Worm (Caenorhabditis elegans) whole organism, L2 larva: ENCODE measurements around the gene jbts-14.

Source experiments
- C34F6.9 ChIP-seq: fragments of 150-350 bp; optimal IDR thresholded peaks from 2 replicates; lab custom pipeline; 2014; ENCODE audit warnings: missing biosample characterization, missing genetic modification characterization
- F13H6.1 ChIP-seq: sonication (generic microtip); optimal IDR thresholded peaks from 2 replicates; lab custom pipeline; 2016; ENCODE audit warnings: missing genetic modification characterization, missing compliant biosample characterization
- R02D3.7 ChIP-seq: fragments of 150-350 bp; optimal IDR thresholded peaks from 2 replicates; lab custom pipeline; 2014; ENCODE audit warnings: missing biosample characterization, missing genetic modification characterization
- Y55F3AM.14 ChIP-seq: fragments of 200-800 bp; sonication (Bioruptor generic); optimal IDR thresholded peaks from 2 replicates; lab custom pipeline; 2018; ENCODE audit warnings: mild to moderate bottlenecking, missing genetic modification characterization, missing compliant biosample characterization
- ZK546.5 ChIP-seq: sonication (generic microtip); optimal IDR thresholded peaks from 2 replicates; lab custom pipeline; 2017; ENCODE audit warnings: missing biosample characterization, missing genetic modification characterization
- alr-1 ChIP-seq: fragments of 150-350 bp; optimal IDR thresholded peaks from 2 replicates; lab custom pipeline; 2014; ENCODE audit warnings: missing biosample characterization, missing genetic modification characterization
- aly-2 ChIP-seq: fragments of 150-350 bp; optimal IDR thresholded peaks from 2 replicates; lab custom pipeline; 2014; ENCODE audit warnings: missing biosample characterization, missing genetic modification characterization
- blmp-1 ChIP-seq: sonication (generic microtip); optimal IDR thresholded peaks from 2 replicates; lab custom pipeline; 2017; ENCODE audit warnings: missing genetic modification characterization, mild to moderate bottlenecking, missing compliant biosample characterization, antibody characterized with exemption, moderate library complexity; ENCODE audit not compliant: insufficient read depth
- ceh-16 ChIP-seq: fragments of 150-350 bp; optimal IDR thresholded peaks from 2 replicates; lab custom pipeline; 2014; ENCODE audit warnings: missing biosample characterization, missing genetic modification characterization
- egl-27 ChIP-seq: sonication (generic microtip); optimal IDR thresholded peaks from 3 replicates; lab custom pipeline; 2017; ENCODE audit warnings: missing biosample characterization, missing genetic modification reagents, missing genetic modification characterization
- elt-1 ChIP-seq: fragments of 150-350 bp; optimal IDR thresholded peaks from 2 replicates; lab custom pipeline; 2014; ENCODE audit warnings: missing biosample characterization, missing genetic modification characterization
- elt-3 ChIP-seq: sonication (generic microtip); optimal IDR thresholded peaks from 2 replicates; lab custom pipeline; 2017; ENCODE audit warnings: missing biosample characterization, missing genetic modification characterization
- gmeb-1 ChIP-seq: fragments of 150-350 bp; optimal IDR thresholded peaks from 2 replicates; lab custom pipeline; 2014; ENCODE audit warnings: missing biosample characterization, missing genetic modification characterization
- lin-11 ChIP-seq: fragments of 150-350 bp; sonication (generic microtip); optimal IDR thresholded peaks from 2 replicates; lab custom pipeline; 2014; ENCODE audit warnings: missing biosample characterization, missing genetic modification characterization, inconsistent platforms, mixed read lengths
- lin-39 ChIP-seq: fragments of 150-350 bp; optimal IDR thresholded peaks from 2 replicates; lab custom pipeline; 2014; ENCODE audit warnings: missing biosample characterization, missing genetic modification reagents, missing genetic modification characterization
- lsy-2 ChIP-seq, 2 experiments: fragments of 150-350 bp in 1 of 2; sonication (generic microtip) in 1 of 2; optimal IDR thresholded peaks; 2 replicates each; lab custom pipeline; 2014 to 2017; ENCODE audit warnings: missing biosample characterization in 2 of 2, missing genetic modification characterization in 2 of 2
- mdl-1 ChIP-seq, 2 experiments: fragments of 150-350 bp in 1 of 2; sonication (generic microtip) in 1 of 2; optimal IDR thresholded peaks; 2 replicates each; lab custom pipeline; 2017; ENCODE audit warnings: missing biosample characterization in 2 of 2, missing genetic modification characterization in 2 of 2
- nhr-11 ChIP-seq: fragments of 150-350 bp; optimal IDR thresholded peaks from 2 replicates; lab custom pipeline; 2014; ENCODE audit warnings: missing biosample characterization, missing genetic modification characterization
- nhr-129 ChIP-seq: fragments of 150-350 bp; optimal IDR thresholded peaks from 2 replicates; lab custom pipeline; 2014; ENCODE audit warnings: missing biosample characterization, missing genetic modification characterization
- nhr-23 ChIP-seq: fragments of 150-350 bp; optimal IDR thresholded peaks from 2 replicates; lab custom pipeline; 2014; ENCODE audit warnings: missing biosample characterization, missing genetic modification reagents, missing genetic modification characterization
- nhr-237 ChIP-seq: fragments of 150-350 bp; optimal IDR thresholded peaks from 2 replicates; lab custom pipeline; 2014; ENCODE audit warnings: missing biosample characterization, missing genetic modification characterization
- peb-1 ChIP-seq: fragments of 150-350 bp; optimal IDR thresholded peaks from 2 replicates; lab custom pipeline; 2014; ENCODE audit warnings: missing biosample characterization, missing genetic modification characterization
- skn-1 ChIP-seq: sonication (generic microtip); optimal IDR thresholded peaks from 2 replicates; lab custom pipeline; 2017; ENCODE audit warnings: missing biosample characterization, missing genetic modification characterization
- sma-3 ChIP-seq: sonication (generic microtip); optimal IDR thresholded peaks from 2 replicates; lab custom pipeline; 2016; ENCODE audit warnings: missing genetic modification reagents, missing genetic modification characterization, missing compliant biosample characterization
- sma-9 ChIP-seq, 2 experiments: fragments of 150-350 bp in 1 of 2; sonication (generic microtip) in 1 of 2; optimal IDR thresholded peaks; 2 replicates each; lab custom pipeline; 2014 to 2016; ENCODE audit warnings: missing genetic modification characterization in 2 of 2, mild to moderate bottlenecking in 1 of 2, missing biosample characterization in 1 of 2, missing compliant biosample characterization in 1 of 2, missing genetic modification reagents in 1 of 2, moderate library complexity in 1 of 2
- snpc-4 ChIP-seq: fragments of 150-350 bp; optimal IDR thresholded peaks from 2 replicates; lab custom pipeline; 2014; ENCODE audit warnings: missing biosample characterization, missing genetic modification characterization
- zag-1 ChIP-seq: fragments of 150-350 bp; optimal IDR thresholded peaks from 2 replicates; lab custom pipeline; 2014; ENCODE audit warnings: missing biosample characterization, missing genetic modification characterization
- ztf-11 ChIP-seq: sonication (generic microtip); optimal IDR thresholded peaks from 2 replicates; lab custom pipeline; 2017; ENCODE audit warnings: missing biosample characterization, missing genetic modification characterization
- ztf-4 ChIP-seq: fragments of 150-350 bp; optimal IDR thresholded peaks from 2 replicates; lab custom pipeline; 2014; ENCODE audit warnings: missing biosample characterization, missing genetic modification characterization

The jbts-14 gene

ce11 chrX:8739373-8739772 is 35.3 kb downstream of the jbts-14 start, which contains the start of gene M02D8.2:
Gene M02D8.2, plus strand, starts transcription at chrX:8739673.
- TF ChIP-seq lin-11 (tag; lab: Kevin White, UChicago) (no peak), nhr-129 (tag; lab: Kevin White, UChicago) (no peak), elt-3 (tag; lab: Kevin White, UChicago) (no peak), nhr-23 (no peak), lin-39 (tag; lab: Kevin White, UChicago) (no peak), blmp-1 (tag; lab: Kevin White, UChicago) (no peak), R02D3.7 (tag; lab: Kevin White, UChicago) (no peak), snpc-4 (tag; lab: Kevin White, UChicago) (no peak), ztf-11 (tag; lab: Kevin White, UChicago) (no peak), sma-9 (GFP tag; optimal IDR thresholded peaks at IDR 0.05; lab: Kevin White, UChicago) (no peak), sma-9 (tag; optimal IDR thresholded peaks at IDR 0.05; lab: Kevin White, UChicago) (no peak), ztf-4 (tag; lab: Kevin White, UChicago) (no peak), mdl-1 (tag; optimal IDR thresholded peaks at IDR 0.05; lab: Kevin White, UChicago) (no peak), peb-1 (tag; lab: Kevin White, UChicago) (no peak), alr-1 (tag; lab: Kevin White, UChicago) (no peak), gmeb-1 (tag; lab: Kevin White, UChicago) (no peak)

ce11 chrX:8741629-8742170 is 37.6 kb downstream of the jbts-14 start:
- TF ChIP-seq zag-1 (tag; lab: Kevin White, UChicago) (no peak), snpc-4 (tag; lab: Kevin White, UChicago) (peak; percentile 1), egl-27 (tag; lab: Kevin White, UChicago) (no peak)

ce11 chrX:8742896-8743295 is 38.8 kb downstream of the jbts-14 start, which contains the start of gene M02D8.7:
Gene M02D8.7, minus strand, starts transcription at chrX:8742996.
- TF ChIP-seq aly-2 (no peak), nhr-129 (tag; lab: Kevin White, UChicago) (no peak), elt-3 (tag; lab: Kevin White, UChicago) (no peak), ZK546.5 (tag; lab: Kevin White, UChicago) (no peak), ztf-11 (tag; lab: Kevin White, UChicago) (no peak), Y55F3AM.14 (no peak), elt-1 (tag; lab: Kevin White, UChicago) (no peak), C34F6.9 (tag; lab: Kevin White, UChicago) (no peak), snpc-4 (tag; lab: Kevin White, UChicago) (no peak)

- TF ChIP-seq ztf-11 (tag; lab: Kevin White, UChicago) (no peak), F13H6.1 (no peak), nhr-11 (tag; lab: Kevin White, UChicago) (no peak), aly-2 (no peak), lsy-2 (tag; optimal IDR thresholded peaks at IDR 0.05; lab: Kevin White, UChicago) (no peak)
- TF ChIP-seq, all 48 proteins: peak for 0
Measured at ce11 chrX:8744192-8744985, 40.3 kb downstream of the jbts-14 start.

- no peak for TF ChIP-seq skn-1 (tag; lab: Kevin White, UChicago)
- no peak for TF ChIP-seq sma-3 (GFP tag; lab: Kevin White, UChicago)
- TF ChIP-seq ztf-4 (tag; lab: Kevin White, UChicago) = no peak
- no peak for TF ChIP-seq ceh-16 (tag; lab: Kevin White, UChicago)
- no peak for TF ChIP-seq ZK546.5 (tag; lab: Kevin White, UChicago)
- TF ChIP-seq C34F6.9 (tag; lab: Kevin White, UChicago) = no peak
- TF ChIP-seq nhr-237 (tag; lab: Kevin White, UChicago) = no peak
- TF ChIP-seq alr-1 (tag; lab: Kevin White, UChicago) = no peak
- TF ChIP-seq elt-3 (tag; lab: Kevin White, UChicago) = no peak
Measured at ce11 chrX:8745524-8745923, 41.4 kb downstream of the jbts-14 start.
